Worm (Caenorhabditis elegans) whole organism, early embryonic: ENCODE results near the gene pas-2.

ENCODE experiments used
- B0310.2 ChIP-seq: sonication (generic microtip); optimal IDR thresholded peaks from 2 replicates; lab custom pipeline; 2016; ENCODE audit warnings: mild to moderate bottlenecking, missing genetic modification characterization, missing compliant biosample characterization
- F13C5.2 ChIP-seq: sonication (generic microtip); optimal IDR thresholded peaks from 2 replicates; lab custom pipeline; 2017; ENCODE audit warnings: mild to moderate bottlenecking, missing genetic modification characterization, inconsistent platforms, missing compliant biosample characterization
- aly-1 ChIP-seq: sonication (generic microtip); optimal IDR thresholded peaks from 2 replicates; lab custom pipeline; 2016; ENCODE audit warnings: missing genetic modification characterization, missing compliant biosample characterization
- ama-1 ChIP-seq: fragments of 150-350 bp; optimal IDR thresholded peaks from 2 replicates; lab custom pipeline; 2014
- ceh-13 ChIP-seq: fragments of 200-800 bp; sonication (Bioruptor generic); optimal IDR thresholded peaks from 2 replicates; lab custom pipeline; 2018; ENCODE audit warnings: mild to moderate bottlenecking, missing genetic modification characterization, missing compliant biosample characterization
- ceh-36 ChIP-seq: sonication (generic microtip); optimal IDR thresholded peaks from 2 replicates; lab custom pipeline; 2016; ENCODE audit warnings: missing genetic modification characterization, inconsistent platforms, missing compliant biosample characterization
- pes-1 ChIP-seq: fragments of 200-800 bp; sonication (Bioruptor generic); IDR thresholded peaks from 2 replicates; pipeline ENCODE4 v1.3.6; 2022; ENCODE audit warnings: missing genetic modification reagents, missing genetic modification characterization, missing compliant biosample characterization
- scrt-1 ChIP-seq: fragments of 200-800 bp; sonication (Bioruptor generic); IDR thresholded peaks from 2 replicates; pipeline ENCODE4 v1.3.6; 2022; ENCODE audit warnings: missing genetic modification characterization, missing compliant biosample characterization
- tra-4 ChIP-seq: sonication (generic microtip); optimal IDR thresholded peaks from 2 replicates; lab custom pipeline; 2017; ENCODE audit warnings: missing genetic modification characterization, missing compliant biosample characterization

- no peak for TF ChIP-seq F13C5.2 (tag; lab: Kevin White, UChicago)
- TF ChIP-seq ama-1 (lab: Kevin White, UChicago): no peak
- TF ChIP-seq B0310.2 (tag; lab: Kevin White, UChicago): no peak
- TF ChIP-seq pes-1: no peak
- TF ChIP-seq tra-4 (tag; lab: Kevin White, UChicago): no peak
- no peak for TF ChIP-seq ceh-36 (tag; lab: Kevin White, UChicago)
- no peak for TF ChIP-seq ceh-13 (GFP tag; lab: Kevin White, UChicago)
- no peak for TF ChIP-seq scrt-1 (GFP tag; lab: Robert Waterston, UW)
- no peak for TF ChIP-seq aly-1
Measured at ce11 chrV:10801154-10801553, 31.0 kb downstream of the pas-2 start, which contains the start of gene D1054.18.
